Worm (Caenorhabditis elegans) whole organism, L3 larva: ENCODE measurements around the gene R01H2.4.
A peak's percentile ranks its signal among the peaks of the same experiment; 100 is the strongest.

Experiments
- R02D3.7 ChIP-seq: fragments of 150-350 bp; optimal IDR thresholded peaks from 2 replicates; lab custom pipeline; 2014; ENCODE audit warnings: missing biosample characterization, missing genetic modification characterization
- ZK546.5 ChIP-seq: sonication (generic microtip); optimal IDR thresholded peaks from 2 replicates; lab custom pipeline; 2017; ENCODE audit warnings: missing biosample characterization, missing genetic modification characterization
- aly-2 ChIP-seq: fragments of 150-350 bp; optimal IDR thresholded peaks from 2 replicates; lab custom pipeline; 2014; ENCODE audit warnings: missing biosample characterization, missing genetic modification characterization
- ama-1 ChIP-seq: fragments of 150-350 bp; optimal IDR thresholded peaks from 2 replicates; lab custom pipeline; 2018
- ceh-16 ChIP-seq: sonication (generic microtip); optimal IDR thresholded peaks from 2 replicates; lab custom pipeline; 2017; ENCODE audit warnings: missing biosample characterization, missing genetic modification characterization
- ceh-28 ChIP-seq: fragments of 150-350 bp; optimal IDR thresholded peaks from 2 replicates; lab custom pipeline; 2014; ENCODE audit warnings: missing biosample characterization, missing genetic modification reagents, missing genetic modification characterization
- ceh-82 ChIP-seq: fragments of 150-350 bp; optimal IDR thresholded peaks from 2 replicates; lab custom pipeline; 2014; ENCODE audit warnings: missing biosample characterization, missing genetic modification characterization
- egl-27 ChIP-seq: sonication (generic microtip); optimal IDR thresholded peaks from 4 replicates; lab custom pipeline; 2017; ENCODE audit warnings: missing biosample characterization, missing genetic modification reagents, missing genetic modification characterization
- egl-5 ChIP-seq: fragments of 150-350 bp; optimal IDR thresholded peaks from 2 replicates; lab custom pipeline; 2017; ENCODE audit warnings: missing biosample characterization, missing genetic modification reagents, missing genetic modification characterization, inconsistent platforms
- elt-1 ChIP-seq: fragments of 150-350 bp; optimal IDR thresholded peaks from 2 replicates; lab custom pipeline; 2014; ENCODE audit warnings: missing biosample characterization, missing genetic modification characterization
- elt-2 ChIP-seq: sonication (generic microtip); optimal IDR thresholded peaks from 2 replicates; lab custom pipeline; 2016; ENCODE audit warnings: missing genetic modification reagents, mild to moderate bottlenecking, missing genetic modification characterization, missing compliant biosample characterization
- elt-3 ChIP-seq, 3 experiments: fragments of 150-350 bp in 1 of 3; sonication (generic microtip) in 2 of 3; optimal IDR thresholded peaks; 2 replicates in 2 of 3; 4 replicates in 1 of 3; lab custom pipeline; 2014 to 2017; ENCODE audit warnings: missing biosample characterization in 3 of 3, missing genetic modification characterization in 3 of 3
- eor-1 ChIP-seq, 2 experiments: fragments of 150-350 bp; optimal IDR thresholded peaks; 2 replicates each; lab custom pipeline; 2014 to 2018; ENCODE audit warnings: missing biosample characterization in 2 of 2, missing genetic modification characterization in 2 of 2
- fkh-10 ChIP-seq: sonication (generic microtip); optimal IDR thresholded peaks from 2 replicates; lab custom pipeline; 2017; ENCODE audit warnings: missing biosample characterization, missing genetic modification reagents, missing genetic modification characterization
- fkh-2 ChIP-seq: fragments of 150-350 bp; optimal IDR thresholded peaks from 2 replicates; lab custom pipeline; 2014; ENCODE audit warnings: missing biosample characterization, missing genetic modification reagents, missing genetic modification characterization
- fos-1 ChIP-seq: fragments of 150-350 bp; optimal IDR thresholded peaks from 2 replicates; lab custom pipeline; 2014; ENCODE audit warnings: missing biosample characterization, missing genetic modification characterization
- hmg-11 ChIP-seq: sonication (generic microtip); optimal IDR thresholded peaks from 2 replicates; lab custom pipeline; 2016; ENCODE audit warnings: missing genetic modification characterization, missing compliant biosample characterization
- jun-1 ChIP-seq: fragments of 150-350 bp; optimal IDR thresholded peaks from 2 replicates; lab custom pipeline; 2014; ENCODE audit warnings: missing biosample characterization, missing genetic modification reagents, missing genetic modification characterization
- lin-15B ChIP-seq: fragments of 150-350 bp; optimal IDR thresholded peaks from 2 replicates; lab custom pipeline; 2014; ENCODE audit warnings: missing biosample characterization, missing genetic modification characterization
- lin-39 ChIP-seq: fragments of 150-350 bp; optimal IDR thresholded peaks from 2 replicates; lab custom pipeline; 2018; ENCODE audit warnings: missing biosample characterization, missing genetic modification reagents, missing genetic modification characterization
- lsy-12 ChIP-seq: sonication (generic microtip); optimal IDR thresholded peaks from 2 replicates; lab custom pipeline; 2016; ENCODE audit warnings: mild to moderate bottlenecking, missing genetic modification characterization, missing compliant biosample characterization
- mml-1 ChIP-seq: fragments of 150-350 bp; sonication (generic microtip); optimal IDR thresholded peaks from 3 replicates; lab custom pipeline; 2014; ENCODE audit warnings: missing biosample characterization, missing genetic modification characterization
- nfya-1 ChIP-seq: sonication (generic microtip); optimal IDR thresholded peaks from 2 replicates; lab custom pipeline; 2017; ENCODE audit warnings: missing genetic modification characterization, mild to moderate bottlenecking, missing compliant biosample characterization, antibody characterized with exemption, moderate library complexity; ENCODE audit not compliant: insufficient read depth
- nhr-11 ChIP-seq: fragments of 150-350 bp; optimal IDR thresholded peaks from 2 replicates; lab custom pipeline; 2014; ENCODE audit warnings: missing biosample characterization, missing genetic modification characterization
- nhr-12 ChIP-seq: fragments of 150-350 bp; optimal IDR thresholded peaks from 2 replicates; lab custom pipeline; 2014; ENCODE audit warnings: missing biosample characterization, missing genetic modification characterization
- nhr-23 ChIP-seq: fragments of 150-350 bp; optimal IDR thresholded peaks from 2 replicates; lab custom pipeline; 2014; ENCODE audit warnings: missing biosample characterization, missing genetic modification reagents, missing genetic modification characterization
- nhr-237 ChIP-seq: fragments of 150-350 bp; optimal IDR thresholded peaks from 2 replicates; lab custom pipeline; 2014; ENCODE audit warnings: missing biosample characterization, missing genetic modification characterization
- nhr-25 ChIP-seq: sonication (generic microtip); optimal IDR thresholded peaks from 2 replicates; lab custom pipeline; 2017; ENCODE audit warnings: missing biosample characterization, missing genetic modification characterization
- nhr-28 ChIP-seq: fragments of 150-350 bp; optimal IDR thresholded peaks from 2 replicates; lab custom pipeline; 2014; ENCODE audit warnings: missing biosample characterization, missing genetic modification characterization
- nhr-67 ChIP-seq: fragments of 150-350 bp; optimal IDR thresholded peaks from 2 replicates; lab custom pipeline; 2014; ENCODE audit warnings: missing biosample characterization, missing genetic modification characterization
- nhr-77 ChIP-seq: fragments of 150-350 bp; optimal IDR thresholded peaks from 2 replicates; lab custom pipeline; 2014; ENCODE audit warnings: missing biosample characterization, missing genetic modification characterization
- pha-4 ChIP-seq: fragments of 150-350 bp; optimal IDR thresholded peaks from 2 replicates; lab custom pipeline; 2014; ENCODE audit warnings: missing biosample characterization, missing genetic modification reagents, missing genetic modification characterization
- pqm-1 ChIP-seq: fragments of 150-350 bp; optimal IDR thresholded peaks from 2 replicates; lab custom pipeline; 2017; ENCODE audit warnings: missing biosample characterization, missing genetic modification characterization, inconsistent platforms
- sea-2 ChIP-seq: fragments of 150-350 bp; sonication (generic microtip); optimal IDR thresholded peaks from 4 replicates; lab custom pipeline; 2014; ENCODE audit warnings: missing biosample characterization, missing genetic modification reagents, missing genetic modification characterization
- skn-1 ChIP-seq: fragments of 150-350 bp; optimal IDR thresholded peaks from 2 replicates; lab custom pipeline; 2014; ENCODE audit warnings: missing biosample characterization, missing genetic modification characterization
- snpc-4 ChIP-seq: fragments of 150-350 bp; optimal IDR thresholded peaks from 2 replicates; lab custom pipeline; 2014; ENCODE audit warnings: missing biosample characterization, missing genetic modification characterization
- tbx-2 ChIP-seq: sonication (generic microtip); optimal IDR thresholded peaks from 2 replicates; lab custom pipeline; 2016; ENCODE audit warnings: mild to moderate bottlenecking, missing genetic modification characterization, missing compliant biosample characterization
- unc-39 ChIP-seq: sonication (generic microtip); optimal IDR thresholded peaks from 4 replicates; lab custom pipeline; 2017; ENCODE audit warnings: missing biosample characterization, missing genetic modification characterization
- ztf-11 ChIP-seq: fragments of 150-350 bp; optimal IDR thresholded peaks from 2 replicates; lab custom pipeline; 2014; ENCODE audit warnings: missing biosample characterization, missing genetic modification characterization
- ztf-4 ChIP-seq: fragments of 150-350 bp; optimal IDR thresholded peaks from 2 replicates; lab custom pipeline; 2014; ENCODE audit warnings: missing biosample characterization, missing genetic modification characterization

Gene R01H2.4

ce11 chrIII:7029105-7029504, 35.0 kb downstream of the R01H2.4 start, which contains the start of gene cyk-1:
Gene cyk-1 (minus strand): TSS chrIII:7029205.
- no peak for TF ChIP-seq pha-4 (tag; lab: Kevin White, UChicago)
- no peak for TF ChIP-seq nhr-28 (tag; lab: Kevin White, UChicago)
- no peak for TF ChIP-seq pqm-1 (tag; lab: Kevin White, UChicago)
- TF ChIP-seq ztf-11 (tag; lab: Kevin White, UChicago) = no peak
- no peak for TF ChIP-seq nfya-1 (tag; lab: Kevin White, UChicago)
- TF ChIP-seq R02D3.7 = no peak
- no peak for TF ChIP-seq egl-27 (tag; lab: Kevin White, UChicago)
- no peak for TF ChIP-seq jun-1
- TF ChIP-seq, all 47 proteins: peak for 0

- TF ChIP-seq nhr-12 (tag; lab: Kevin White, UChicago) (no peak), lin-15B (tag; lab: Kevin White, UChicago) (no peak), fos-1 (tag; lab: Kevin White, UChicago) (no peak), elt-2 (tag; lab: Kevin White, UChicago) (no peak), nhr-67 (tag; lab: Kevin White, UChicago) (no peak), R02D3.7 (no peak), lin-39 (no peak), aly-2 (tag; lab: Kevin White, UChicago) (no peak), ZK546.5 (tag; lab: Kevin White, UChicago) (no peak), nhr-25 (tag; lab: Kevin White, UChicago) (no peak), elt-1 (tag; lab: Kevin White, UChicago) (no peak), nhr-23 (tag; lab: Kevin White, UChicago) (no peak), ceh-82 (tag; lab: Kevin White, UChicago) (no peak), nhr-237 (tag; lab: Kevin White, UChicago) (no peak), mml-1 (tag; lab: Kevin White, UChicago) (no peak)
- TF ChIP-seq, all 47 proteins: peak for 0
Measured at ce11 chrIII:7025839-7026238, 38.2 kb downstream of the R01H2.4 start.

DNA sequence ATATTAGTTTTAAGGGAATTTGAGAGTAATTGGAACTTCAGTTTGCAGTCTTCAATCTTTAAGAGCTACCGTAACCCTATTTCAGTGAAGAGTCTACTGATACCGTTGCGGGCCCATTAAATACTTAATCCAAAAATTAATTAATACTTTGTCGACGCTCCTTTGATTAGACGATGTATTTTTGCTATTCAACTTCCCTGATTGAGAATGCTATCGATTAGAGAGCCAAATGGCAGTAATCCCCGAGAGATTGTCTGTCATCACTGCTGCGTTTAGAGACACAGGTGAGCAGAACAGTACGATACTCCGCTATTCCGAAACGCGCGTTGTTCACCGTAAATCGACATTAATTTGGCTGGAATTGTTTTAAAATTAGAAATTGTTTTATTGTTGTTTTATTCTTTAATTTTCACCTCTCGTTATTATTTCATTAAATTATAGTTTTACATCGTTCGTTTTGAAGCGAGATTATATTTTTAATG, 42.9 kb downstream of the R01H2.4 start, which contains the start of gene rfl-1:
rfl-1 (plus strand) TSS at position 51 of the 482 bp plus-strand sequence.
- TF ChIP-seq sea-2 (GFP tag; lab: Kevin White, UChicago) = no peak
- no peak for TF ChIP-seq nhr-23 (tag; lab: Kevin White, UChicago)
- no peak for TF ChIP-seq ama-1 (lab: Kevin White, UChicago)
- TF ChIP-seq unc-39 = no peak
- peak; percentile 23 for TF ChIP-seq nhr-25 (tag; lab: Kevin White, UChicago)
- TF ChIP-seq ceh-16 (tag; lab: Kevin White, UChicago) = no peak
- TF ChIP-seq R02D3.7 = peak; percentile 94
- peak; percentile 66 for TF ChIP-seq egl-5 (tag; lab: Kevin White, UChicago)
- no peak for TF ChIP-seq ztf-4 (tag; lab: Kevin White, UChicago)
- peak; percentile 44 for TF ChIP-seq ceh-28 (tag; lab: Kevin White, UChicago)
- TF ChIP-seq ZK546.5 (tag; lab: Kevin White, UChicago) = no peak
- TF ChIP-seq ztf-11 (tag; lab: Kevin White, UChicago) = no peak
- no peak for TF ChIP-seq fkh-2 (tag; lab: Kevin White, UChicago)
- peak; percentile 80 for TF ChIP-seq lin-15B (tag; lab: Kevin White, UChicago)
- TF ChIP-seq nhr-11 (tag; lab: Kevin White, UChicago) = no peak
- no peak for TF ChIP-seq nhr-77
- peak; percentile 28 for TF ChIP-seq hmg-11 (tag; lab: Kevin White, UChicago)
- no peak for TF ChIP-seq snpc-4
- TF ChIP-seq nhr-12 (tag; lab: Kevin White, UChicago) = no peak
- peak; percentile 81 for TF ChIP-seq lin-39
- peak; percentile 12 for TF ChIP-seq elt-2 (tag; lab: Kevin White, UChicago)
- TF ChIP-seq pqm-1 (tag; lab: Kevin White, UChicago) = peak; percentile 32
- no peak for TF ChIP-seq elt-3 (tag; optimal IDR thresholded peaks at IDR 0.05; lab: Kevin White, UChicago)
- TF ChIP-seq mml-1 (tag; lab: Kevin White, UChicago) = no peak
- TF ChIP-seq tbx-2 = no peak
- peak; percentile 70 for TF ChIP-seq skn-1 (tag; lab: Kevin White, UChicago)
- TF ChIP-seq eor-1 (tag; optimal IDR thresholded peaks at IDR 0.05; lab: Kevin White, UChicago) = no peak
- no peak for TF ChIP-seq lsy-12 (tag; lab: Kevin White, UChicago)
- TF ChIP-seq fkh-10 (GFP tag; lab: Kevin White, UChicago) = no peak
- no peak for TF ChIP-seq nhr-67 (tag; lab: Kevin White, UChicago)
- TF ChIP-seq fos-1 (tag; lab: Kevin White, UChicago) = no peak
- TF ChIP-seq egl-27 (tag; lab: Kevin White, UChicago) = no peak
- TF ChIP-seq pha-4 (tag; lab: Kevin White, UChicago) = peak; percentile 78
- TF ChIP-seq nfya-1 (tag; lab: Kevin White, UChicago) = peak; percentile 68
